Worm (Caenorhabditis elegans) whole organism, young adult: ENCODE results near the gene fip-7.

Experiments used
- B0035.1 ChIP-seq: sonication (generic microtip); optimal IDR thresholded peaks from 2 replicates; lab custom pipeline; 2016; ENCODE audit warnings: missing genetic modification characterization, mild to moderate bottlenecking, missing compliant biosample characterization, missing genotype, missing genetic modification reagents
- Y53G8AR.9 ChIP-seq: fragments of 200-800 bp; sonication (Bioruptor generic); conservative IDR thresholded peaks from 2 replicates; pipeline ENCODE4 v1.3.6; 2022; ENCODE audit warnings: missing genetic modification reagents, missing genetic modification characterization, missing compliant biosample characterization
- hsf-1 ChIP-seq: fragments of 200-800 bp; sonication (Bioruptor generic); IDR thresholded peaks from 2 replicates; pipeline ENCODE4 v1.3.6; 2022; ENCODE audit warnings: missing genetic modification reagents, missing genetic modification characterization, missing compliant biosample characterization
- ztf-26 ChIP-seq: sonication (generic microtip); optimal IDR thresholded peaks from 2 replicates; lab custom pipeline; 2017; ENCODE audit warnings: missing genetic modification characterization, missing compliant biosample characterization

ce11 chrIV:16629090-16629489 lies 3.1 kb downstream of the fip-7 start, which contains the start of gene Y51H4A.936:
- TF ChIP-seq hsf-1 (GFP tag; lab: Robert Waterston, UW) (no peak), B0035.1 (tag; lab: Kevin White, UChicago) (no peak), ztf-26 (no peak), Y53G8AR.9 (GFP tag; lab: Robert Waterston, UW) (no peak)
